Fruit fly (Drosophila melanogaster): ENCODE data around the gene CG11317.

- TF ChIP-seq CG9705 (GFP tag; optimal IDR thresholded peaks at IDR 0.05) (no peak), dmrt93B (GFP tag; optimal IDR thresholded peaks at IDR 0.05) (no peak), br (GFP tag; optimal IDR thresholded peaks at IDR 0.05) (no peak), tai (GFP tag; optimal IDR thresholded peaks at IDR 0.05) (no peak), lola (GFP tag; optimal IDR thresholded peaks at IDR 0.05) (no peak)
Measured at dm6 chr3R:31123315-31123714, 26.2 kb upstream of the CG11317 start, which contains the start of gene Prosalpha3T.

Data from whole organism, wandering third instar larva.